Worm (Caenorhabditis elegans): ENCODE data around the gene F54B3.2.

DNA sequence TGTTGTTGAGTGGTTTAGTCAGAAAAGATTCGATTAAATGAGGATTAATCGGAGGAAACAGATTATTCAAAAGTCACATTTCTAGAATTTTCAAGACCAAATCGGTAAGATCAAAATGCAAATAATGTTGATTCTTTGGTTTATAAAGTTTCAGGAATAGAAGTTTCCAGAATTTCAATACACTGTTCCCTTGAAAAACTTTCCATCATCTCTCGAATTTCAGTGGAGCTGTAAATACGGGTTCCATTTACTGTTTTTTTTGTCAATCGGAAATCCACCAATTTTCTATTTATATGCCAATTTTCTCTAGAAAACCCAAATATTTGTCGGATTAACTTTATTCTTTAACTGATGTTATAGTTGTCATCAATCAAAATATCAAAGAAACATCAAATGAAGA, 13.2 kb upstream of the F54B3.2 start:
- TF ChIP-seq pha-4 (tag; optimal IDR thresholded peaks at IDR 0.05) (no peak), elt-2 (tag; optimal IDR thresholded peaks at IDR 0.05) (no peak), fkh-10 (GFP tag; optimal IDR thresholded peaks at IDR 0.05) (no peak)

Measured in whole organism, L3 larva.